Worm (Caenorhabditis elegans) whole organism, young adult: ENCODE measurements around the gene F49H12.4.

Experiments used
- B0019.2 ChIP-seq: fragments of 200-800 bp; sonication (Bioruptor generic); conservative IDR thresholded peaks from 2 replicates; pipeline ENCODE4 v1.3.6; 2022; ENCODE audit warnings: missing genetic modification reagents, missing genetic modification characterization, missing compliant biosample characterization
- B0336.3 ChIP-seq: fragments of 200-800 bp; sonication (Bioruptor generic); IDR thresholded peaks from 2 replicates; pipeline ENCODE4 v1.3.6; 2022; ENCODE audit warnings: missing genetic modification characterization, missing compliant biosample characterization
- C06A6.2 ChIP-seq: fragments of 200-800 bp; sonication (Bioruptor generic); conservative IDR thresholded peaks from 2 replicates; pipeline ENCODE4 v1.3.6; 2022; ENCODE audit warnings: missing genetic modification characterization, missing compliant biosample characterization
- F22D6.2 ChIP-seq: sonication (generic microtip); optimal IDR thresholded peaks from 2 replicates; lab custom pipeline; 2016; ENCODE audit warnings: mild to moderate bottlenecking, missing genetic modification characterization, missing compliant biosample characterization
- F33H1.4 ChIP-seq: fragments of 200-800 bp; sonication (Bioruptor generic); IDR thresholded peaks from 2 replicates; pipeline ENCODE4 v1.3.6; 2022; ENCODE audit warnings: missing genetic modification reagents, missing genetic modification characterization, missing compliant biosample characterization
- F39B2.1 ChIP-seq: fragments of 200-800 bp; sonication (Bioruptor generic); IDR thresholded peaks from 2 replicates; pipeline ENCODE4 v1.3.6; 2022; ENCODE audit warnings: missing genetic modification reagents, missing genetic modification characterization, missing compliant biosample characterization
- F49E8.2 ChIP-seq: sonication (generic microtip); optimal IDR thresholded peaks from 3 replicates; lab custom pipeline; 2017; ENCODE audit warnings: missing genetic modification characterization, mild to moderate bottlenecking, missing compliant biosample characterization, antibody characterized with exemption, moderate library complexity; ENCODE audit not compliant: insufficient read depth
- K11D2.4 ChIP-seq: fragments of 200-800 bp; sonication (Bioruptor generic); IDR thresholded peaks from 2 replicates; pipeline ENCODE4 v1.3.6; 2022; ENCODE audit warnings: missing genetic modification reagents, missing genetic modification characterization, missing compliant biosample characterization
- Y53F4B.3 ChIP-seq: fragments of 200-800 bp; sonication (Bioruptor generic); IDR thresholded peaks from 2 replicates; pipeline ENCODE4 v1.3.6; 2022; ENCODE audit warnings: missing genetic modification reagents, missing genetic modification characterization, missing compliant biosample characterization
- Y53G8AR.9 ChIP-seq: fragments of 200-800 bp; sonication (Bioruptor generic); conservative IDR thresholded peaks from 2 replicates; pipeline ENCODE4 v1.3.6; 2022; ENCODE audit warnings: missing genetic modification reagents, missing genetic modification characterization, missing compliant biosample characterization
- Y56A3A.18 ChIP-seq: fragments of 200-800 bp; sonication (Bioruptor generic); IDR thresholded peaks from 2 replicates; pipeline ENCODE4 v1.3.6; 2022; ENCODE audit warnings: missing genetic modification reagents, missing genetic modification characterization, missing compliant biosample characterization
- Y95B8A.8 ChIP-seq: fragments of 200-800 bp; sonication (Bioruptor generic); IDR thresholded peaks from 2 replicates; pipeline ENCODE4 v1.3.6; 2022; ENCODE audit warnings: missing genetic modification reagents, missing genetic modification characterization, missing compliant biosample characterization
- aptf-3 ChIP-seq: fragments of 200-800 bp; sonication (Bioruptor generic); IDR thresholded peaks from 2 replicates; pipeline ENCODE4 v1.3.6; 2022; ENCODE audit warnings: missing genetic modification characterization, missing compliant biosample characterization
- atf-7 ChIP-seq: sonication (generic microtip); optimal IDR thresholded peaks from 2 replicates; lab custom pipeline; 2017; ENCODE audit warnings: mild to moderate bottlenecking, missing genetic modification characterization, missing compliant biosample characterization
- athp-1 ChIP-seq: sonication (generic microtip); optimal IDR thresholded peaks from 2 replicates; lab custom pipeline; 2017; ENCODE audit warnings: mild to moderate bottlenecking, missing genetic modification characterization, missing compliant biosample characterization
- attf-5 ChIP-seq: fragments of 200-800 bp; sonication (Bioruptor generic); optimal IDR thresholded peaks from 2 replicates; lab custom pipeline; 2018; ENCODE audit warnings: mild to moderate bottlenecking, missing genetic modification characterization, missing compliant biosample characterization
- ceh-40 ChIP-seq: fragments of 200-800 bp; sonication (Bioruptor generic); IDR thresholded peaks from 2 replicates; pipeline ENCODE4 v1.3.6; 2022; ENCODE audit warnings: missing genetic modification characterization, missing compliant biosample characterization
- ceh-79 ChIP-seq: sonication (generic microtip); optimal IDR thresholded peaks from 2 replicates; lab custom pipeline; 2017; ENCODE audit warnings: mild to moderate bottlenecking, missing genetic modification characterization, missing compliant biosample characterization
- dpff-1 ChIP-seq: sonication (generic microtip); optimal IDR thresholded peaks from 2 replicates; lab custom pipeline; 2017; ENCODE audit warnings: mild to moderate bottlenecking, missing genetic modification characterization, missing compliant biosample characterization
- efl-1 ChIP-seq: fragments of 150-350 bp; optimal IDR thresholded peaks from 2 replicates; lab custom pipeline; 2014; ENCODE audit warnings: missing biosample characterization, missing genetic modification reagents, missing genetic modification characterization
- egl-18 ChIP-seq: fragments of 200-800 bp; sonication (Bioruptor generic); IDR thresholded peaks from 2 replicates; pipeline ENCODE4 v1.3.6; 2022; ENCODE audit warnings: missing genetic modification reagents, missing genetic modification characterization, missing compliant biosample characterization
- egl-44 ChIP-seq: fragments of 200-800 bp; sonication (Bioruptor generic); IDR thresholded peaks from 2 replicates; pipeline ENCODE4 v1.3.6; 2022; ENCODE audit warnings: missing genetic modification reagents, missing genetic modification characterization, missing compliant biosample characterization
- him-1 ChIP-seq: sonication (generic microtip); optimal IDR thresholded peaks from 2 replicates; lab custom pipeline; 2016; ENCODE audit warnings: missing genotype, missing genetic modification reagents, missing genetic modification characterization, missing compliant biosample characterization
- hrde-1 ChIP-seq: sonication (generic microtip); optimal IDR thresholded peaks from 2 replicates; lab custom pipeline; 2016; ENCODE audit warnings: missing genetic modification characterization, mild to moderate bottlenecking, missing compliant biosample characterization, moderate library complexity, missing genotype, missing genetic modification reagents, borderline replicate concordance
- hsf-1 ChIP-seq: fragments of 200-800 bp; sonication (Bioruptor generic); IDR thresholded peaks from 2 replicates; pipeline ENCODE4 v1.3.6; 2022; ENCODE audit warnings: missing genetic modification reagents, missing genetic modification characterization, missing compliant biosample characterization
- lir-1 ChIP-seq: fragments of 200-800 bp; sonication (Bioruptor generic); conservative IDR thresholded peaks from 2 replicates; pipeline ENCODE4 v1.3.6; 2022; ENCODE audit warnings: missing genetic modification reagents, missing genetic modification characterization, missing compliant biosample characterization
- madf-3 ChIP-seq: fragments of 200-800 bp; sonication (Bioruptor generic); IDR thresholded peaks from 2 replicates; pipeline ENCODE4 v1.3.6; 2022; ENCODE audit warnings: missing genetic modification reagents, missing genetic modification characterization, missing compliant biosample characterization
- madf-8 ChIP-seq: fragments of 200-800 bp; sonication (Bioruptor generic); conservative IDR thresholded peaks from 2 replicates; pipeline ENCODE4 v1.3.6; 2022; ENCODE audit warnings: missing genetic modification reagents, missing genetic modification characterization, missing compliant biosample characterization
- nfya-2 ChIP-seq: fragments of 200-800 bp; sonication (Bioruptor generic); IDR thresholded peaks from 2 replicates; pipeline ENCODE4 v1.3.6; 2022; ENCODE audit warnings: missing genetic modification reagents, missing genetic modification characterization, missing compliant biosample characterization
- nfyb-1 ChIP-seq: fragments of 200-800 bp; sonication (Bioruptor generic); IDR thresholded peaks from 2 replicates; pipeline ENCODE4 v1.3.6; 2022; ENCODE audit warnings: missing genetic modification reagents, missing genetic modification characterization, missing compliant biosample characterization
- nhr-179 ChIP-seq: sonication (generic microtip); optimal IDR thresholded peaks from 2 replicates; lab custom pipeline; 2016; ENCODE audit warnings: mild to moderate bottlenecking, missing genetic modification characterization, missing compliant biosample characterization
- nhr-80 ChIP-seq: sonication (generic microtip); optimal IDR thresholded peaks from 2 replicates; lab custom pipeline; 2016; ENCODE audit warnings: missing genetic modification characterization, missing compliant biosample characterization
- pbrm-1 ChIP-seq: fragments of 200-800 bp; sonication (Bioruptor generic); IDR thresholded peaks from 2 replicates; pipeline ENCODE4 v1.3.6; 2022; ENCODE audit warnings: missing genetic modification reagents, missing genetic modification characterization, missing compliant biosample characterization
- rec-8 ChIP-seq, 2 experiments: sonication (generic microtip); optimal IDR thresholded peaks; 2 replicates each; lab custom pipeline; 2016; ENCODE audit warnings: mild to moderate bottlenecking in 2 of 2, missing genetic modification characterization in 2 of 2, missing genetic modification reagents in 2 of 2, missing genotype in 2 of 2, missing biosample characterization in 1 of 2, missing compliant biosample characterization in 1 of 2, moderate library complexity in 1 of 2
- rpc-1 ChIP-seq, 2 experiments: fragments of 150-350 bp in 1 of 2; sonication (generic microtip) in 1 of 2; optimal IDR thresholded peaks; 2 replicates each; lab custom pipeline; 2014 to 2018; ENCODE audit warnings: missing biosample characterization in 1 of 2, missing genetic modification characterization in 1 of 2, missing genetic modification reagents in 1 of 2, missing genotype in 1 of 2
- snpc-4 ChIP-seq, 5 experiments: fragments of 150-350 bp in 1 of 5; sonication (generic microtip) in 4 of 5; optimal IDR thresholded peaks; 2 replicates each; lab custom pipeline; 2014 to 2018; ENCODE audit warnings: missing genetic modification characterization in 5 of 5, missing biosample characterization in 3 of 5, antibody characterized with exemption in 2 of 5, mild to moderate bottlenecking in 2 of 5, missing compliant biosample characterization in 2 of 5, missing genotype in 2 of 5, moderate library complexity in 2 of 5, missing genetic modification reagents in 1 of 5
- tbp1 ChIP-seq: fragments of 200-800 bp; sonication (Bioruptor generic); optimal IDR thresholded peaks from 2 replicates; lab custom pipeline; 2018; ENCODE audit warnings: mild to moderate bottlenecking, missing genetic modification characterization, missing compliant biosample characterization
- tbx-9 ChIP-seq: sonication (generic microtip); optimal IDR thresholded peaks from 2 replicates; lab custom pipeline; 2016; ENCODE audit warnings: borderline replicate concordance, missing genetic modification characterization, inconsistent platforms, missing compliant biosample characterization
- unc-130 ChIP-seq: sonication (generic microtip); optimal IDR thresholded peaks from 2 replicates; lab custom pipeline; 2016; ENCODE audit warnings: missing genetic modification reagents, missing genetic modification characterization, missing compliant biosample characterization
- zfh-2 ChIP-seq: fragments of 200-800 bp; sonication (Bioruptor generic); conservative IDR thresholded peaks from 2 replicates; pipeline ENCODE4 v1.3.6; 2022; ENCODE audit warnings: missing genetic modification reagents, missing genetic modification characterization, missing compliant biosample characterization
- ztf-26 ChIP-seq: sonication (generic microtip); optimal IDR thresholded peaks from 2 replicates; lab custom pipeline; 2017; ENCODE audit warnings: missing genetic modification characterization, missing compliant biosample characterization
- ztf-28 ChIP-seq: fragments of 200-800 bp; sonication (Bioruptor generic); IDR thresholded peaks from 2 replicates; pipeline ENCODE4 v1.3.6; 2022; ENCODE audit warnings: missing genetic modification reagents, missing genetic modification characterization, missing compliant biosample characterization
- ztf-6 ChIP-seq: fragments of 200-800 bp; sonication (Bioruptor generic); IDR thresholded peaks from 2 replicates; pipeline ENCODE4 v1.3.6; 2022; ENCODE audit warnings: missing genetic modification reagents, missing genetic modification characterization, missing compliant biosample characterization

F49H12.4 gene

DNA sequence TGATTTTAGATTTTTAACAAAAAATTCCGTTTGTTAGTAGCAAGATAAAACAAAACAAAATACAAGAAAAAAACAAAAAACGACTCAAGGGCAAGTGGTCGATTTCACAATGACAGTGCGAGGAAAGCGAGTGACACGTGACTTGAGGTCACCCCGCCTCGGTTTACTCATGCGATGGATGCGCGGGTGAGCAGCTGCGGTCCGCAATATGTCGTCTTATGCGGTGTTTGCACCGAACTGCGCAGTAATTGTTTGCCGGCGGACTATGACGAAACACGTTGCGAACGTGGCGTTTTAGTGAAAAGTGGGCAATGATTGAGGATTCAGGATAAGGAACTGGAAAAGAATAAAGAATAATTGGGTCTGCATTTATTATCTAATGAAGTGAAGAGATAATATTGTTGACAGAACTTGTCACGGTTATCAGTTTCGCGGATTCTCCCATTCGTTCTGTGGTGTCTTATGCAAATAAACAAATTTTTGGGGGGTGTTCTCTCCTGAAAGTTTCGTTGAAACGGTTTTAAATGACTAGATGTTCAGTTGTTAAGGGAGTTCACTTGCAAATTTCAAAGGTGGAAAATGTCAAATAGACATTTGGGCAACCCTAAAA lies 8.1 kb upstream of the F49H12.4 start (continued):
- TF ChIP-seq tbp1 (GFP tag; lab: Kevin White, UChicago) (peak; percentile 33), hsf-1 (GFP tag; lab: Robert Waterston, UW) (no peak), C06A6.2 (GFP tag; lab: Robert Waterston, UW) (0 out of 2 replicates have a peak, but pooled peaks have one; percentile 30), ztf-28 (GFP tag; lab: Robert Waterston, UW) (no peak), K11D2.4 (GFP tag; lab: Robert Waterston, UW) (peak; percentile 67; the same call in 1 of the 2 replicates), zfh-2 (no peak; the same call in 1 of the 2 replicates), dpff-1 (no peak), aptf-3 (GFP tag; lab: Robert Waterston, UW) (no peak), lir-1 (GFP tag; lab: Robert Waterston, UW) (no peak), pbrm-1 (no peak; the same call in 1 of the 2 replicates), atf-7 (tag; lab: Kevin White, UChicago) (peak; percentile 21), nfya-2 (no peak), ztf-26 (tag; lab: Kevin White, UChicago) (peak; percentile 3), nfyb-1 (GFP tag; lab: Robert Waterston, UW) (no peak), B0336.3 (no peak; the same call in 1 of the 2 replicates), rec-8 (tag; optimal IDR thresholded peaks at IDR 0.05; lab: Kevin White, UChicago) (no peak), efl-1 (GFP tag; lab: Kevin White, UChicago) (peak; percentile 10), snpc-4 (GFP tag; optimal IDR thresholded peaks at IDR 0.05; lab: Kevin White, UChicago) (no peak), snpc-4 (tag; optimal IDR thresholded peaks at IDR 0.05; lab: Kevin White, UChicago) (no peak), Y95B8A.8 (GFP tag; lab: Robert Waterston, UW) (no peak)

DNA sequence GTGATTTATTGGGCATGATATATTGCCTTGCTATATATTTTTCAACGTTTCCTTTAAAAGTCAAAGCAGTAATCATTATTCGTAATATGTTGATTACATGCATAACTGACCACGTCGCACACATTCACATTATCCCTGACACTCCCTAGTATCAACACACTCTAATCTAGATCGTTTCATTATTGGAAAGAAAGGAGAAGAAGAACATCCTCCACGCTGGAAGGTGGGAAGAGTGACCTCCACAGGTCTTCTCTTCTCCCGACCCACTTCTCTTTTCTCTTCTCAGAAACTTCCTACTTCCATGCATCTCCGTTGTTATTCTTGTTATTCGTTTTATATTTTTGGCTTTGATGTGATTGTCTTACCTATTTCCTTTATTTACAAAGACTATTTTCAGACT lies 5.6 kb upstream of the F49H12.4 start, which contains the start of gene txdc-12.2:
txdc-12.2 (plus strand) TSS at position 396 of the 400 bp plus-strand sequence.
- no peak for TF ChIP-seq hrde-1
- TF ChIP-seq C06A6.2 (GFP tag; lab: Robert Waterston, UW): no peak
- TF ChIP-seq attf-5 (GFP tag; lab: Kevin White, UChicago): no peak
- TF ChIP-seq F22D6.2: no peak
- TF ChIP-seq him-1 (tag; lab: Kevin White, UChicago): no peak
- no peak for TF ChIP-seq nhr-179 (tag; lab: Kevin White, UChicago)
- no peak for TF ChIP-seq athp-1 (tag; lab: Kevin White, UChicago)
- TF ChIP-seq, all 124 proteins: peak for 0

DNA sequence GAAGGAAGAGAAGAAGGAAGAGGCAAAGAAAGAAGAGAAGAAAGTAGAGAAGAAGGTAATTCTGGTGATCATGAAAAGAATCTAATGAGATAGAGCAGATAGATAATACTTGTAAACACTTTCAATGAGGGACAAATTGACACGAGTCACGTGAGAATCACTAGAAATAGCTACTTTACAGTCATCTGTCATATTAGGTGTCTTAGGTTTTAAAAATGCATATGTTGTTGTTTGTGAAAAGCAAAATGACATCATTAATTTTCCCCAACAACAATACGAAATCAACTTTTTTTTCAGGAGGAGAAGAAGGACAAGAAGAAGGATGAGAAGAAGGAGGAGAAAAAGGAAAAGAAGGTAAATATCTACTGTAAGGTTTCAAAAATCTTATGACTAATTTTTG lies 4.5 kb upstream of the F49H12.4 start:
- no peak for TF ChIP-seq Y53F4B.3 (GFP tag; lab: Robert Waterston, UW)
- no peak for TF ChIP-seq ztf-26 (tag; lab: Kevin White, UChicago)
- TF ChIP-seq Y53G8AR.9: no peak

DNA sequence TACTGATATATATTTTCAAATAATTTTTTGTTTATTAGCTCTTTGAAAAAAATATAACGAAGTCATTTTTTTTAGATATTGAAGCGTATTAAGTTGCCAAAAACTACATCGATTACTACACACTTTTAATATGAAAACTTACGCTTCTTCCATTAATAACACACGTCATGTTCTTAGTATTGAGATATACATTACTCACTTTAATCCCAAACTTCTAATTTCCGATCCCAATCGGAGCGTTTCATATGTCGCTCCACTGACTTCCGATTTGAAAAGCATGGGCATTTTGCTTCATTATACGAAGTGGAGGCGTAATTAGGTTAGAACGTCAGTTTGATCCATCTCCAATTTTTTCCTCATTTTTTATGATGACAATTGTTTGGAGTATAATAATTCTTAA lies 814 bp upstream of the F49H12.4 start:
- no peak for TF ChIP-seq ztf-6 (GFP tag; lab: Robert Waterston, UW)
- no peak for TF ChIP-seq egl-44
- TF ChIP-seq nhr-80 (tag; lab: Kevin White, UChicago): no peak
- no peak for TF ChIP-seq C06A6.2 (GFP tag; lab: Robert Waterston, UW)
- TF ChIP-seq F33H1.4 (GFP tag; lab: Robert Waterston, UW): no peak
- TF ChIP-seq madf-3 (GFP tag; lab: Robert Waterston, UW): no peak
- no peak for TF ChIP-seq unc-130 (GFP tag; lab: Kevin White, UChicago)
- TF ChIP-seq egl-18 (GFP tag; lab: Robert Waterston, UW): no peak
- TF ChIP-seq ceh-40 (GFP tag; lab: Robert Waterston, UW): no peak
- TF ChIP-seq B0019.2 (GFP tag; lab: Robert Waterston, UW): no peak
- TF ChIP-seq rpc-1 (optimal IDR thresholded peaks at IDR 0.05; lab: Kevin White, UChicago): no peak
- TF ChIP-seq rpc-1 (tag; optimal IDR thresholded peaks at IDR 0.05; lab: Kevin White, UChicago): no peak
- no peak for TF ChIP-seq madf-8 (GFP tag; lab: Robert Waterston, UW)
- no peak for TF ChIP-seq tbp1 (GFP tag; lab: Kevin White, UChicago)
- no peak for TF ChIP-seq Y56A3A.18 (GFP tag; lab: Robert Waterston, UW)
- TF ChIP-seq tbx-9: no peak
- no peak for TF ChIP-seq ceh-79
- no peak for TF ChIP-seq ztf-26 (tag; lab: Kevin White, UChicago)
- TF ChIP-seq F39B2.1: no peak
- TF ChIP-seq F49E8.2 (tag; lab: Kevin White, UChicago): no peak
